Worm (Caenorhabditis elegans) whole organism, young adult: Measurements from ENCODE around the gene Y51H7BR.7.

Source experiments
- C17E4.6 ChIP-seq: fragments of 200-800 bp; sonication (Bioruptor generic); IDR thresholded peaks from 2 replicates; pipeline ENCODE4 v1.3.6; 2022; ENCODE audit warnings: missing genetic modification reagents, missing genetic modification characterization, missing compliant biosample characterization
- F10E7.11 ChIP-seq: sonication (generic microtip); optimal IDR thresholded peaks from 2 replicates; lab custom pipeline; 2017; ENCODE audit warnings: mild to moderate bottlenecking, missing genetic modification characterization, moderate library complexity, missing compliant biosample characterization
- ceh-40 ChIP-seq: fragments of 200-800 bp; sonication (Bioruptor generic); IDR thresholded peaks from 2 replicates; pipeline ENCODE4 v1.3.6; 2022; ENCODE audit warnings: missing genetic modification characterization, missing compliant biosample characterization
- ceh-79 ChIP-seq: sonication (generic microtip); optimal IDR thresholded peaks from 2 replicates; lab custom pipeline; 2017; ENCODE audit warnings: mild to moderate bottlenecking, missing genetic modification characterization, missing compliant biosample characterization
- dpl-1 ChIP-seq: fragments of 150-350 bp; optimal IDR thresholded peaks from 2 replicates; lab custom pipeline; 2014; ENCODE audit warnings: missing biosample characterization, missing genetic modification reagents, missing genetic modification characterization
- efl-1 ChIP-seq: fragments of 150-350 bp; optimal IDR thresholded peaks from 2 replicates; lab custom pipeline; 2014; ENCODE audit warnings: missing biosample characterization, missing genetic modification reagents, missing genetic modification characterization
- unc-62 ChIP-seq: fragments of 150-350 bp; optimal IDR thresholded peaks from 2 replicates; lab custom pipeline; 2014; ENCODE audit warnings: missing biosample characterization, missing genetic modification reagents, missing genetic modification characterization

DNA sequence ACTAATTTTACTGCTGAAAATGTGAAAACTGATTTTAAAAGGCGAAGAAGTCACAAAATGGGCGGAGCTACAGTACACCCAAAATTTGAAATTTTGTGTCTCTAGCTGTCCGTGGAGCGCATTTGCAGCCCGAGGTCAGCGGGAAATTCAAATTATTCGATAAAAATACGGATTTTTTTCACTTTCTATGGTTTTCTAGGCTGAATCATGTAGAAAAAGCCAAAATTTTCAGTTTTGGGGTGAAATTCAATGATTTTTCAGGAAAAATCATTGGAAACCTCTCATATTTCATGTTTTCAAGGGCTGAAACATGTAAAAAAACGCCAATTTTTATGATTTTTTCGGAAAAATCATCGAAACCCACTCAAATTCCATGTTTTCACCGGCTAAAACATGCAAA is 34.6 kb downstream of the Y51H7BR.7 start:
- TF ChIP-seq F10E7.11 (tag; lab: Kevin White, UChicago) = no peak
- TF ChIP-seq dpl-1 (GFP tag; lab: Kevin White, UChicago) = no peak
- no peak for TF ChIP-seq C17E4.6 (GFP tag; lab: Robert Waterston, UW)
- TF ChIP-seq ceh-40 = no peak
- TF ChIP-seq efl-1 (GFP tag; lab: Kevin White, UChicago) = no peak
- no peak for TF ChIP-seq unc-62 (GFP tag; lab: Kevin White, UChicago)
- TF ChIP-seq ceh-79 (tag; lab: Kevin White, UChicago) = no peak
